Fruit fly (Drosophila melanogaster) whole organism, pupa: Measurements from ENCODE around the gene Qtzl.

Experiments
- CG12605 ChIP-seq: fragments of 200-800 bp; sonication (Bioruptor generic); IDR thresholded peaks from 2 replicates; pipeline ENCODE4 v1.3.6; 2022; ENCODE audit warnings: missing biosample characterization, missing genetic modification characterization
- CG14655 ChIP-seq: fragments of 200-800 bp; sonication (Bioruptor generic); optimal IDR thresholded peaks from 3 replicates; lab custom pipeline; 2017; ENCODE audit warnings: mild to moderate bottlenecking, missing biosample characterization, missing genetic modification reagents, missing genetic modification characterization
- CG15710 ChIP-seq: fragments of 200-800 bp; sonication (Bioruptor generic); optimal IDR thresholded peaks from 2 replicates; lab custom pipeline; 2018; ENCODE audit warnings: missing biosample characterization, mild to moderate bottlenecking, missing genetic modification characterization, moderate library complexity
- CG34367 ChIP-seq: fragments of 200-800 bp; sonication (Bioruptor generic); optimal IDR thresholded peaks from 2 replicates; lab custom pipeline; 2018; ENCODE audit warnings: missing biosample characterization, mild to moderate bottlenecking, missing genetic modification characterization
- CG8159 ChIP-seq: fragments of 200-800 bp; sonication (Bioruptor generic); optimal IDR thresholded peaks from 3 replicates; lab custom pipeline; 2018; ENCODE audit warnings: missing biosample characterization, mild to moderate bottlenecking, missing genetic modification characterization, moderate library complexity
- CG8301 ChIP-seq: fragments of 200-800 bp; sonication (Bioruptor generic); optimal IDR thresholded peaks from 2 replicates; lab custom pipeline; 2018; ENCODE audit warnings: missing biosample characterization, mild to moderate bottlenecking, missing genetic modification characterization
- EcR ChIP-seq: fragments of 200-800 bp; sonication (Bioruptor generic); optimal IDR thresholded peaks from 3 replicates; lab custom pipeline; 2019; ENCODE audit warnings: missing biosample characterization, missing genetic modification characterization, mild to moderate bottlenecking, moderate library complexity, missing genetic modification reagents
- Ets98B ChIP-seq: fragments of 200-800 bp; sonication (Bioruptor generic); IDR thresholded peaks from 2 replicates; pipeline ENCODE4 v1.3.6; 2022; ENCODE audit warnings: missing biosample characterization, missing genetic modification characterization
- Pif1B ChIP-seq: fragments of 200-800 bp; sonication (Bioruptor generic); optimal IDR thresholded peaks from 3 replicates; lab custom pipeline; 2016; ENCODE audit warnings: missing biosample characterization, missing genetic modification characterization
- fd96Ca ChIP-seq: fragments of 200-800 bp; sonication (Bioruptor generic); IDR thresholded peaks from 3 replicates; pipeline ENCODE4 v1.3.6; 2022; ENCODE audit warnings: missing biosample characterization, missing genetic modification characterization
- rn ChIP-seq: fragments of 200-800 bp; sonication (Bioruptor generic); IDR thresholded peaks from 2 replicates; pipeline ENCODE4 v1.3.6; 2022; ENCODE audit warnings: missing biosample characterization, missing genetic modification characterization

DNA sequence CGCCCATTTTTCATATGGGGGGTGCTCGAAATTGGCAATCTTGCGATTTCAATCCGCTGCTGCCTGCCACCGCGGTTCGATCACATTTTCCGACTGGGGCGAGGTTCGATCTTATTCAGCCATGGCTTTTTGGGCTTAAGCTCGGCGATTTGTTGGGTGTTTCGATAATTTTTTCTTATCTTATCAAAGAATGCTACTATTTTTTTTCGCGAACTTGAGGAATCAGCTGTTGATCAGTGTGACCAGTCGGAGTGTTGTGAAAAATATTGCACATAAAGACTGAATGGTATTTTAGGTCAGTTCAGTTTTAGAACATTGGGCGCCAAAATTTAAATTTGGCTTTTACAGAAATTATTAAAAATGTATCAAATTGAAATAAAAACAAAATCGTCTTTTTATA lies 25.2 kb downstream of the Qtzl start, which contains the start of gene Wdr81:
- TF ChIP-seq CG8301 (no peak), rn (no peak), EcR (GFP tag; lab: Kevin White, UChicago) (no peak), Ets98B (no peak), CG14655 (GFP tag; lab: Kevin White, UChicago) (no peak), CG15710 (tag; lab: Kevin White, UChicago) (no peak), CG12605 (GFP tag; lab: Robert Waterston, UW) (no peak), CG8159 (tag; lab: Kevin White, UChicago) (no peak), Pif1B (GFP tag; lab: Kevin White, UChicago) (no peak), fd96Ca (GFP tag; lab: Robert Waterston, UW) (no peak), CG34367 (tag; lab: Kevin White, UChicago) (no peak)
